Fruit fly (Drosophila melanogaster): ENCODE data around the gene CG42233.

DNA sequence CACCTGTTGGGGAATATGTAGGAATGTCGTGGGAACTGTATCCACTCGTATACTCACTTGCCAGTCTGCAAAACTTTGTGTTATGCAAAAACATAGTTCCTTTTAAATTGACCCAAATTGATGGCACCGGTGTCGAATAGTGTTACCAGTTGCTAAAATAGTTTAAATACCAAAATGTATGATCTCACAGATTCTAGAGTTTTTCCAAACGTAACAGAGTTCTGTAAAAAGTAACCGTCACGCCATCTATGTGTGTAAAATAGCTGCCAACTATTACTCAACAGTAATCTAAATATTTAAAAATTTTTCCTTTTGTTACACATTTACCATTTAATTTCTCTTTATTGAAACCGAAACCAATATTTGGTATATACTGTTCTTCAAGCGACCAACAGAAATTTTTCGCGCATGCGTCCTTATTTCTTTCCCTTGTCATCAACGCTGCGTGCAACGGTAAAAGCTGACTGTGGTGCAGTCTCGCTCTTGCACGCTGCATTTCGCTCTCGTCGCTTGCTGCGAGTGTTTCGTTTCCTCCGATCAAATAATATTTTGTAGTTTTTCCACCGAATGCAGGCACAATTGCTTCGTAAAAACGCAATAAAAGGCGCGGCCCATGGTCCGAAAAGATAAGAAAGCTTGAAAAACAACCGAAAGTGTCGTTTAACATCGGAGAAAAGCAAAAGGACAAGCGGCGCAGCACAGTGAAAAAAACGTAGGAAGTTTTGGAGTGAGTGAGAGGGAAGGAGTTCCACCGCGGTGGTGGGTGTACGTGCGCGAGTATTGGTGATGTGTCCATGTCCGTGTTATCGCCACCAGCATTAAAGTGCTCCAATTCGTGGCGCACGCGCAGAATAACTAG is 7.3 kb upstream of the CG42233 start, which contains the start of the genes FeCH and RhoGAP100F:
- TF ChIP-seq Sin3A (optimal IDR thresholded peaks at IDR 0.05) (no peak), insv (optimal IDR thresholded peaks at IDR 0.05) (no peak), psq (optimal IDR thresholded peaks at IDR 0.05) (no peak)

All from Kc167 (cell line).